Fruit fly (Drosophila melanogaster) whole organism, embryonic: ENCODE data around the gene Chro.

ENCODE experiments used
- Bteb2 ChIP-seq: fragments of 200-800 bp; sonication (Bioruptor generic); optimal IDR thresholded peaks from 2 replicates; lab custom pipeline; 2016; ENCODE audit warnings: missing biosample characterization, missing genetic modification characterization
- CG10147 ChIP-seq: fragments of 200-800 bp; sonication (Bioruptor generic); optimal IDR thresholded peaks from 2 replicates; lab custom pipeline; 2019; ENCODE audit warnings: missing biosample characterization, mild to moderate bottlenecking, missing genetic modification characterization, moderate library complexity
- CG11398 ChIP-seq: fragments of 200-800 bp; sonication (Bioruptor generic); optimal IDR thresholded peaks from 2 replicates; lab custom pipeline; 2016; ENCODE audit warnings: missing biosample characterization, missing genetic modification characterization
- CG12071 ChIP-seq: fragments of 200-800 bp; sonication (Bioruptor generic); optimal IDR thresholded peaks from 3 replicates; lab custom pipeline; 2018; ENCODE audit warnings: missing biosample characterization, mild to moderate bottlenecking, missing genetic modification characterization
- CG14050 ChIP-seq: fragments of 200-800 bp; sonication (Bioruptor generic); IDR thresholded peaks from 3 replicates; pipeline ENCODE4 v1.3.6; 2022; ENCODE audit warnings: missing biosample characterization, missing genetic modification characterization
- CG14965 ChIP-seq: fragments of 200-800 bp; sonication (Bioruptor generic); optimal IDR thresholded peaks from 2 replicates; lab custom pipeline; 2016; ENCODE audit warnings: missing biosample characterization, missing genetic modification characterization, borderline replicate concordance
- CG15514 ChIP-seq: fragments of 200-800 bp; sonication (Bioruptor generic); optimal IDR thresholded peaks from 3 replicates; lab custom pipeline; 2017; ENCODE audit warnings: missing biosample characterization, missing genetic modification characterization, mild to moderate bottlenecking, moderate library complexity, missing genetic modification reagents
- CG17912 ChIP-seq: fragments of 200-800 bp; sonication (Bioruptor generic); optimal IDR thresholded peaks from 2 replicates; lab custom pipeline; 2018; ENCODE audit warnings: missing biosample characterization, mild to moderate bottlenecking, missing genetic modification characterization
- CG2678 ChIP-seq: fragments of 200-800 bp; sonication (Bioruptor generic); optimal IDR thresholded peaks from 3 replicates; lab custom pipeline; 2019; ENCODE audit warnings: missing biosample characterization, mild to moderate bottlenecking, missing genetic modification characterization, moderate library complexity
- CG2889 ChIP-seq: fragments of 200-800 bp; sonication (Bioruptor generic); IDR thresholded peaks from 3 replicates; pipeline ENCODE4 v1.3.6; 2022; ENCODE audit warnings: missing biosample characterization, missing genetic modification characterization
- CG30431 ChIP-seq: fragments of 200-800 bp; sonication (Bioruptor generic); optimal IDR thresholded peaks from 2 replicates; lab custom pipeline; 2017; ENCODE audit warnings: missing biosample characterization, missing genetic modification characterization
- CG32532 ChIP-seq: fragments of 200-800 bp; sonication (Bioruptor generic); IDR thresholded peaks from 2 replicates; pipeline ENCODE4 v1.3.6; 2022; ENCODE audit warnings: missing biosample characterization, missing genetic modification characterization
- CG32772 ChIP-seq: fragments of 200-800 bp; sonication (Bioruptor generic); IDR thresholded peaks from 2 replicates; pipeline ENCODE4 v1.3.6; 2022; ENCODE audit warnings: missing biosample characterization, missing genetic modification characterization
- CG34224 ChIP-seq: fragments of 200-800 bp; sonication (Bioruptor generic); IDR thresholded peaks from 3 replicates; pipeline ENCODE4 v1.3.6; 2022; ENCODE audit warnings: missing biosample characterization, missing genetic modification characterization; ENCODE audit not compliant: partially characterized antibody
- CG3726 ChIP-seq: fragments of 200-800 bp; sonication (Bioruptor generic); IDR thresholded peaks from 3 replicates; pipeline ENCODE4, ENCODE4 v1.3.6; 2022; ENCODE audit warnings: missing biosample characterization, missing genetic modification characterization
- CG3847 ChIP-seq: fragments of 200-800 bp; sonication (Bioruptor generic); IDR thresholded peaks from 2 replicates; pipeline ENCODE4 v1.3.6; 2022; ENCODE audit warnings: missing biosample characterization, missing genetic modification characterization
- CG4328 ChIP-seq: fragments of 200-800 bp; sonication (Bioruptor generic); optimal IDR thresholded peaks from 3 replicates; lab custom pipeline; 2017; ENCODE audit warnings: missing biosample characterization, missing genetic modification reagents, missing genetic modification characterization
- CG4617 ChIP-seq: fragments of 200-800 bp; sonication (Bioruptor generic); optimal IDR thresholded peaks from 3 replicates; lab custom pipeline; 2016; ENCODE audit warnings: missing biosample characterization, missing genetic modification characterization, borderline replicate concordance
- CG4730 ChIP-seq: fragments of 200-800 bp; sonication (Bioruptor generic); IDR thresholded peaks from 2 replicates; pipeline ENCODE4 v1.3.6; 2022; ENCODE audit warnings: missing biosample characterization, missing genetic modification characterization
- CG4820 ChIP-seq: fragments of 200-800 bp; sonication (Bioruptor generic); optimal IDR thresholded peaks from 3 replicates; lab custom pipeline; 2016; ENCODE audit warnings: missing biosample characterization, missing genetic modification characterization
- CG6813 ChIP-seq: fragments of 200-800 bp; sonication (Bioruptor generic); optimal IDR thresholded peaks from 2 replicates; lab custom pipeline; 2017; ENCODE audit warnings: missing biosample characterization, missing genetic modification characterization, mild to moderate bottlenecking, moderate library complexity, missing genetic modification reagents
- CG7271 ChIP-seq: fragments of 200-800 bp; sonication (Bioruptor generic); optimal IDR thresholded peaks from 2 replicates; lab custom pipeline; 2018; ENCODE audit warnings: missing biosample characterization, mild to moderate bottlenecking, missing genetic modification characterization, moderate library complexity
- CG7786 ChIP-seq: fragments of 200-800 bp; sonication (Bioruptor generic); optimal IDR thresholded peaks from 2 replicates; lab custom pipeline; 2016; ENCODE audit warnings: missing biosample characterization, missing genetic modification characterization
- CG8924 ChIP-seq: fragments of 200-800 bp; optimal IDR thresholded peaks from 3 replicates; lab custom pipeline; 2019; ENCODE audit warnings: missing biosample characterization, mild to moderate bottlenecking, missing genetic modification characterization, moderate library complexity
- CG8944 ChIP-seq: fragments of 200-800 bp; sonication (Bioruptor generic); optimal IDR thresholded peaks from 3 replicates; lab custom pipeline; 2016; ENCODE audit warnings: missing biosample characterization, missing genetic modification characterization
- ERR ChIP-seq: fragments of 200-800 bp; sonication (Bioruptor generic); optimal IDR thresholded peaks from 2 replicates; lab custom pipeline; 2016; ENCODE audit warnings: missing biosample characterization, missing genetic modification characterization
- Lim3 ChIP-seq: fragments of 200-800 bp; sonication (Bioruptor generic); IDR thresholded peaks from 2 replicates; pipeline ENCODE4 v1.3.6; 2022; ENCODE audit warnings: missing biosample characterization, missing genetic modification characterization
- NC2α ChIP-seq: fragments of 200-800 bp; sonication (Bioruptor generic); optimal IDR thresholded peaks from 2 replicates; lab custom pipeline; 2016; ENCODE audit warnings: missing biosample characterization, missing genetic modification characterization
- Stat92E ChIP-seq, 3 experiments: fragments of >200 bp in 2 of 3; fragments of 200-800 bp in 1 of 3; sonication (Bioruptor generic) in 1 of 3; optimal IDR thresholded peaks; 2 replicates each; lab custom pipeline; 2017 to 2019; ENCODE audit warnings: missing biosample characterization in 3 of 3, missing genetic modification characterization in 3 of 3, mild to moderate bottlenecking in 1 of 3, moderate library complexity in 1 of 3
- ap ChIP-seq: fragments of 200-800 bp; sonication (Bioruptor generic); IDR thresholded peaks from 2 replicates; pipeline ENCODE4 v1.3.6; 2022; ENCODE audit warnings: missing biosample characterization, missing genetic modification characterization
- chif ChIP-seq, 2 experiments: fragments of 200-800 bp; sonication (Bioruptor generic); optimal IDR thresholded peaks; 3 replicates each; lab custom pipeline; 2016; ENCODE audit warnings: missing biosample characterization in 2 of 2, missing genetic modification characterization in 2 of 2
- chn ChIP-seq: fragments of 200-800 bp; sonication (Bioruptor generic); optimal IDR thresholded peaks from 2 replicates; lab custom pipeline; 2016; ENCODE audit warnings: missing biosample characterization, missing genetic modification characterization
- dan ChIP-seq: fragments of 200-800 bp; sonication (Bioruptor generic); IDR thresholded peaks from 2 replicates; pipeline ENCODE4 v1.3.6; 2022; ENCODE audit warnings: missing biosample characterization, missing genetic modification characterization
- dimm ChIP-seq: fragments of 200-800 bp; sonication (Bioruptor generic); IDR thresholded peaks from 2 replicates; pipeline ENCODE4 v1.3.6; 2022; ENCODE audit warnings: missing biosample characterization, missing genetic modification characterization
- dysf ChIP-seq: fragments of 200-800 bp; sonication (Bioruptor generic); IDR thresholded peaks from 3 replicates; pipeline ENCODE4 v1.3.6; 2022; ENCODE audit warnings: missing biosample characterization, missing genetic modification characterization
- h ChIP-seq: fragments of >200 bp; optimal IDR thresholded peaks from 2 replicates; lab custom pipeline; 2017
- pho ChIP-seq: fragments of 200-800 bp; sonication (Bioruptor generic); optimal IDR thresholded peaks from 2 replicates; lab custom pipeline; 2016; ENCODE audit warnings: missing biosample characterization, missing genetic modification characterization
- phol ChIP-seq: fragments of 200-800 bp; sonication (Bioruptor generic); optimal IDR thresholded peaks from 3 replicates; lab custom pipeline; 2018; ENCODE audit warnings: missing biosample characterization, mild to moderate bottlenecking, missing genetic modification characterization, moderate library complexity
- pros ChIP-seq: fragments of 200-800 bp; sonication (Bioruptor generic); optimal IDR thresholded peaks from 3 replicates; lab custom pipeline; 2019; ENCODE audit warnings: missing biosample characterization, mild to moderate bottlenecking, missing genetic modification characterization, moderate library complexity
- psq ChIP-seq: fragments of 200-800 bp; sonication (Bioruptor generic); optimal IDR thresholded peaks from 2 replicates; lab custom pipeline; 2017; ENCODE audit warnings: missing biosample characterization, missing genetic modification characterization
- pzg ChIP-seq: fragments of 200-800 bp; sonication (Bioruptor generic); optimal IDR thresholded peaks from 3 replicates; lab custom pipeline; 2018; ENCODE audit warnings: missing biosample characterization, mild to moderate bottlenecking, missing genetic modification characterization, moderate library complexity
- sc ChIP-seq, 3 experiments: fragments of >200 bp in 2 of 3; fragments of 200-800 bp in 1 of 3; sonication (Bioruptor generic) in 1 of 3; optimal IDR thresholded peaks; 2 replicates in 2 of 3; 3 replicates in 1 of 3; lab custom pipeline; 2017; ENCODE audit warnings: mild to moderate bottlenecking in 1 of 3, missing biosample characterization in 1 of 3, missing genetic modification characterization in 1 of 3, missing genetic modification reagents in 1 of 3
- sob ChIP-seq: fragments of 200-800 bp; sonication (Bioruptor generic); IDR thresholded peaks from 2 replicates; pipeline ENCODE4 v1.3.6; 2022; ENCODE audit warnings: missing biosample characterization, missing genetic modification characterization
- stwl ChIP-seq: fragments of 200-800 bp; sonication (Bioruptor generic); optimal IDR thresholded peaks from 3 replicates; lab custom pipeline; 2018; ENCODE audit warnings: missing biosample characterization, mild to moderate bottlenecking, missing genetic modification characterization, moderate library complexity
- zfh1 ChIP-seq: fragments of 200-800 bp; sonication (Bioruptor generic); IDR thresholded peaks from 3 replicates; pipeline ENCODE4 v1.3.6; 2022; ENCODE audit warnings: missing biosample characterization, missing genetic modification characterization

Chro gene

dm6 chr3L:22864254-22865060 lies 14.3 kb downstream of the Chro start, which contains the start of gene CG33170 (continued):
- TF ChIP-seq sc (optimal IDR thresholded peaks at IDR 0.05; lab: Kevin White, UChicago) (no peak), sc (GFP tag; optimal IDR thresholded peaks at IDR 0.05; lab: Kevin White, UChicago) (peak; percentile 22), dysf (GFP tag; lab: Robert Waterston, UW) (peak; percentile 31; the same call in 1 of the 3 replicates), CG32772 (GFP tag; lab: Robert Waterston, UW) (no peak), pros (GFP tag; lab: Kevin White, UChicago) (peak; percentile 31), stwl (tag; lab: Kevin White, UChicago) (peak; percentile 11), phol (tag; lab: Kevin White, UChicago) (peak; percentile 9)
- TF ChIP-seq, all 482 proteins: peak for 36

- no peak for TF ChIP-seq dan (GFP tag; lab: Robert Waterston, UW)
- peak; percentile 52 for TF ChIP-seq CG10147 (GFP tag; lab: Kevin White, UChicago)
- TF ChIP-seq CG8924, result peak; percentile 58
- no peak for TF ChIP-seq h
- TF ChIP-seq zfh1 (GFP tag; lab: Robert Waterston, UW), result peak; percentile 89
- peak; percentile 79 for TF ChIP-seq CG30431
- TF ChIP-seq CG17912, result peak; percentile 90
- peak; percentile 54; the same call in 2 of the 3 replicates for TF ChIP-seq CG34224 (GFP tag; lab: Robert Waterston, UW)
- TF ChIP-seq Bteb2 (GFP tag; lab: Kevin White, UChicago), result peak; percentile 67
- TF ChIP-seq chn (GFP tag; lab: Kevin White, UChicago), result peak; percentile 88
- TF ChIP-seq CG3847 (GFP tag; lab: Robert Waterston, UW), result peak; percentile 96
- TF ChIP-seq CG4328 (GFP tag; lab: Kevin White, UChicago), result peak; percentile 82
- peak; percentile 98 for TF ChIP-seq sob (GFP tag; lab: Robert Waterston, UW)
- TF ChIP-seq pho (GFP tag; lab: Kevin White, UChicago), result peak; percentile 91
- peak; percentile 44 for TF ChIP-seq CG4730 (GFP tag; lab: Robert Waterston, UW)
- TF ChIP-seq dimm, result peak; percentile 41; the same call in 1 of the 2 replicates
- peak; percentile 99 for TF ChIP-seq pzg (GFP tag; lab: Kevin White, UChicago)
- peak; percentile 75 to 77 for TF ChIP-seq chif (GFP tag; optimal IDR thresholded peaks at IDR 0.05; lab: Kevin White, UChicago)
- TF ChIP-seq CG32532 (GFP tag; lab: Robert Waterston, UW), result peak; percentile 88
- 0 out of 2 replicates have a peak, but pooled peaks have one; percentile 28 for TF ChIP-seq ap (GFP tag; lab: Robert Waterston, UW)
- TF ChIP-seq CG7271 (tag; lab: Kevin White, UChicago), result no peak
- peak; percentile 65; the same call in 1 of the 3 replicates for TF ChIP-seq CG3726 (GFP tag; lab: Robert Waterston, UW)
- TF ChIP-seq NC2α (GFP tag; lab: Kevin White, UChicago), result peak; percentile 76
- TF ChIP-seq CG14965 (GFP tag; lab: Kevin White, UChicago), result peak; percentile 20
- TF ChIP-seq CG15514 (GFP tag; lab: Kevin White, UChicago), result peak; percentile 91
- 0 out of 2 replicates have a peak, but pooled peaks have one; percentile 24 for TF ChIP-seq Lim3 (GFP tag; lab: Robert Waterston, UW)
- TF ChIP-seq CG2889 (GFP tag; lab: Robert Waterston, UW), result no peak
- peak; percentile 85 for TF ChIP-seq CG11398 (GFP tag; lab: Kevin White, UChicago)
- TF ChIP-seq ERR (GFP tag; lab: Kevin White, UChicago), result peak; percentile 90
- TF ChIP-seq Stat92E (GFP tag; optimal IDR thresholded peaks at IDR 0.05; lab: Kevin White, UChicago), result no peak
- TF ChIP-seq CG4617, result peak; percentile 85
- TF ChIP-seq CG4820 (GFP tag; lab: Kevin White, UChicago), result peak; percentile 71
- no peak for TF ChIP-seq CG2678
- peak; percentile 43 for TF ChIP-seq CG6813 (GFP tag; lab: Kevin White, UChicago)
- TF ChIP-seq CG14050 (GFP tag; lab: Robert Waterston, UW), result peak; percentile 60
- peak; percentile 90 for TF ChIP-seq CG7786 (GFP tag; lab: Kevin White, UChicago)
- peak; percentile 90 for TF ChIP-seq CG8944
- peak; percentile 77 for TF ChIP-seq psq (GFP tag; lab: Kevin White, UChicago)
- TF ChIP-seq CG12071 (GFP tag; lab: Kevin White, UChicago), result peak; percentile 75
Measured at dm6 chr3L:22863367-22864078, 15.3 kb downstream of the Chro start, which contains the start of gene CG33169. CG33169 (plus strand) TSS chr3L:22863864.
